Worm (Caenorhabditis elegans) whole organism, L2 larva: ENCODE measurements around the gene T27A10.6.

ENCODE experiments used
- C34F6.9 ChIP-seq: fragments of 150-350 bp; optimal IDR thresholded peaks from 2 replicates; lab custom pipeline; 2014; ENCODE audit warnings: missing biosample characterization, missing genetic modification characterization
- F13H6.1 ChIP-seq: sonication (generic microtip); optimal IDR thresholded peaks from 2 replicates; lab custom pipeline; 2016; ENCODE audit warnings: missing genetic modification characterization, missing compliant biosample characterization
- ZK546.5 ChIP-seq: sonication (generic microtip); optimal IDR thresholded peaks from 2 replicates; lab custom pipeline; 2017; ENCODE audit warnings: missing biosample characterization, missing genetic modification characterization
- aly-2 ChIP-seq: fragments of 150-350 bp; optimal IDR thresholded peaks from 2 replicates; lab custom pipeline; 2014; ENCODE audit warnings: missing biosample characterization, missing genetic modification characterization
- ama-1 ChIP-seq: fragments of 150-350 bp; optimal IDR thresholded peaks from 2 replicates; lab custom pipeline; 2018; ENCODE audit warnings: inconsistent platforms
- blmp-1 ChIP-seq: sonication (generic microtip); optimal IDR thresholded peaks from 2 replicates; lab custom pipeline; 2017; ENCODE audit warnings: missing genetic modification characterization, mild to moderate bottlenecking, missing compliant biosample characterization, antibody characterized with exemption, moderate library complexity; ENCODE audit not compliant: insufficient read depth
- ceh-16 ChIP-seq: fragments of 150-350 bp; optimal IDR thresholded peaks from 2 replicates; lab custom pipeline; 2014; ENCODE audit warnings: missing biosample characterization, missing genetic modification characterization
- crh-2 ChIP-seq: sonication (generic microtip); optimal IDR thresholded peaks from 2 replicates; lab custom pipeline; 2017; ENCODE audit warnings: missing biosample characterization, missing genetic modification characterization
- egl-27 ChIP-seq: sonication (generic microtip); optimal IDR thresholded peaks from 3 replicates; lab custom pipeline; 2017; ENCODE audit warnings: missing biosample characterization, missing genetic modification reagents, missing genetic modification characterization
- elt-1 ChIP-seq: fragments of 150-350 bp; optimal IDR thresholded peaks from 2 replicates; lab custom pipeline; 2014; ENCODE audit warnings: missing biosample characterization, missing genetic modification characterization
- fos-1 ChIP-seq: fragments of 150-350 bp; optimal IDR thresholded peaks from 2 replicates; lab custom pipeline; 2014; ENCODE audit warnings: missing biosample characterization, missing genetic modification characterization
- lin-11 ChIP-seq: fragments of 150-350 bp; sonication (generic microtip); optimal IDR thresholded peaks from 2 replicates; lab custom pipeline; 2014; ENCODE audit warnings: missing biosample characterization, missing genetic modification characterization, inconsistent platforms, mixed read lengths
- lsy-2 ChIP-seq, 2 experiments: fragments of 150-350 bp in 1 of 2; sonication (generic microtip) in 1 of 2; optimal IDR thresholded peaks; 2 replicates each; lab custom pipeline; 2014 to 2017; ENCODE audit warnings: missing biosample characterization in 2 of 2, missing genetic modification characterization in 2 of 2
- mdl-1 ChIP-seq, 2 experiments: fragments of 150-350 bp in 1 of 2; sonication (generic microtip) in 1 of 2; optimal IDR thresholded peaks; 2 replicates each; lab custom pipeline; 2017; ENCODE audit warnings: missing biosample characterization in 2 of 2, missing genetic modification characterization in 2 of 2
- nhr-10 ChIP-seq: sonication (generic microtip); optimal IDR thresholded peaks from 2 replicates; lab custom pipeline; 2017; ENCODE audit warnings: missing biosample characterization, missing genetic modification characterization
- nhr-12 ChIP-seq: fragments of 150-350 bp; optimal IDR thresholded peaks from 2 replicates; lab custom pipeline; 2014; ENCODE audit warnings: missing biosample characterization, missing genetic modification characterization
- nhr-129 ChIP-seq: fragments of 150-350 bp; optimal IDR thresholded peaks from 2 replicates; lab custom pipeline; 2014; ENCODE audit warnings: missing biosample characterization, missing genetic modification characterization
- nhr-21 ChIP-seq: fragments of 150-350 bp; optimal IDR thresholded peaks from 2 replicates; lab custom pipeline; 2014; ENCODE audit warnings: missing biosample characterization, missing genetic modification characterization
- nhr-25 ChIP-seq: fragments of 150-350 bp; sonication (generic microtip); optimal IDR thresholded peaks from 3 replicates; lab custom pipeline; 2014; ENCODE audit warnings: missing biosample characterization, missing genetic modification characterization
- nhr-6 ChIP-seq: fragments of 150-350 bp; optimal IDR thresholded peaks from 2 replicates; lab custom pipeline; 2014; ENCODE audit warnings: missing biosample characterization, missing genetic modification characterization
- sem-4 ChIP-seq: fragments of 150-350 bp; optimal IDR thresholded peaks from 2 replicates; lab custom pipeline; 2014; ENCODE audit warnings: missing biosample characterization, missing genetic modification reagents, missing genetic modification characterization
- sma-3 ChIP-seq: sonication (generic microtip); optimal IDR thresholded peaks from 2 replicates; lab custom pipeline; 2016; ENCODE audit warnings: missing genetic modification reagents, missing genetic modification characterization, missing compliant biosample characterization
- sma-9 ChIP-seq, 2 experiments: fragments of 150-350 bp in 1 of 2; sonication (generic microtip) in 1 of 2; optimal IDR thresholded peaks; 2 replicates each; lab custom pipeline; 2014 to 2016; ENCODE audit warnings: missing genetic modification characterization in 2 of 2, mild to moderate bottlenecking in 1 of 2, missing biosample characterization in 1 of 2, missing compliant biosample characterization in 1 of 2, missing genetic modification reagents in 1 of 2, moderate library complexity in 1 of 2
- snpc-4 ChIP-seq: fragments of 150-350 bp; optimal IDR thresholded peaks from 2 replicates; lab custom pipeline; 2014; ENCODE audit warnings: missing biosample characterization, missing genetic modification characterization
- unc-55 ChIP-seq: fragments of 150-350 bp; sonication (generic microtip); optimal IDR thresholded peaks from 3 replicates; lab custom pipeline; 2014; ENCODE audit warnings: missing biosample characterization, missing genetic modification reagents, missing genetic modification characterization
- ztf-1 ChIP-seq: fragments of 200-800 bp; sonication (Bioruptor generic); conservative IDR thresholded peaks from 2 replicates; pipeline ENCODE4 v1.3.6; 2022; ENCODE audit warnings: missing genetic modification characterization, missing compliant biosample characterization
- ztf-11 ChIP-seq: sonication (generic microtip); optimal IDR thresholded peaks from 2 replicates; lab custom pipeline; 2017; ENCODE audit warnings: missing biosample characterization, missing genetic modification characterization

T27A10.6 gene

DNA sequence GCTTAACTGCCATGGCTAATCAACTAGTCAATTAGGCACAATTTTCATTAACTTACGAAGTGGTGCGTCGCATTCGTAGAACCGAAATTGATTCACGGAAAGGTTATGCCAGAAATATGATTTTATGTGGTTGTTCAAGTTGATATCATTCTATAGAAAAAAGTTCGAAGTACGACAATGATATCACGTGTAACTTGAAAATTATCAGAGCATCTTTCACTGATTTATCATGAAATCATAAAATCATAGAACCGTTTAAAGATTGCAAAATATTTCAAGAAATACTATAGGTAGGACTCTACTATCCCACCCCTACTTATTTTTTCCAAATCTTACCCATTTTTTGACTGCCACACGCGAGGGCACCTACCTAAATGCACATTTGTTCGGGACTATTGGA lies 43.2 kb downstream of the T27A10.6 start:
- TF ChIP-seq fos-1 (peak; percentile 39), F13H6.1 (tag; lab: Kevin White, UChicago) (no peak), aly-2 (no peak)

DNA sequence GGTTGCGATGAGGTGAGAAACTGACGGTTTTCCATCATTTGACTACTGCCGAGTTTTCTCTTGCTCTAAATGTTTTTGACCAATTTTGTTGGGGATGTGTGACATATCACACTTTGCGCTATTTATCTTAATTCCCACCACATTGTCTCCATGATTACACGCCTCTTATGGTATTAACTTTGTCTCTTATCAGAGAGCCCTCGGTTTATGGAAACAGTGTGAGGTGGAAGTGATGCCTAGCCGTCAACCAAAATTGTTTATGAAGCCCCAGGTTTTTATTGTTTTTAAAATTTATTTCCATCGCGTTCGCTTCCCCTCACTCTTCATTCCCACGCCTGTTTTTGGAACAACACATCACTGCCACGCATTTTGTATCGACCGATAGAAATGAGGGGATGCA lies 45.0 kb downstream of the T27A10.6 start:
- TF ChIP-seq sma-9 (GFP tag; optimal IDR thresholded peaks at IDR 0.05; lab: Kevin White, UChicago) (peak; percentile 22), sma-9 (tag; optimal IDR thresholded peaks at IDR 0.05; lab: Kevin White, UChicago) (no peak), fos-1 (peak; percentile 17), nhr-10 (tag; lab: Kevin White, UChicago) (no peak)

DNA sequence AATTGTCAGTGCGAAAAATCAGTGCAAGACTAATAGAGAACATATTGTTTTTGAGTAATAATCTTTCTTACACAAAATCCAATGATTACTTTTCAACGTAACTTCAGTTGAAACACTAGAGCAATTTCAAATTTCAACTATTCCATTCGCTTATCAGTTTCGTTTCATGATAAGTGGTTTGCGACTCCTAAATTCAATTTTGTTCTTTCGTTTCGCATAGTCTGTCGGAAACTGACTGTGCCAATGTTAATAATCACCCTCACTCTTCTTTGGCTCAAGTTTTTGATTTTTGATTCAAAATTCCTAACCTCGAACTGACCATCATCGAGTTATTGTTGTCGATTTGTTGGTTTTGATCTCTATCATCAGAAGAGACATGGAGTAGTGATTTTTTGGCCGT lies 47.4 kb downstream of the T27A10.6 start:
- TF ChIP-seq fos-1 (peak; percentile 71), nhr-25 (no peak)

DNA sequence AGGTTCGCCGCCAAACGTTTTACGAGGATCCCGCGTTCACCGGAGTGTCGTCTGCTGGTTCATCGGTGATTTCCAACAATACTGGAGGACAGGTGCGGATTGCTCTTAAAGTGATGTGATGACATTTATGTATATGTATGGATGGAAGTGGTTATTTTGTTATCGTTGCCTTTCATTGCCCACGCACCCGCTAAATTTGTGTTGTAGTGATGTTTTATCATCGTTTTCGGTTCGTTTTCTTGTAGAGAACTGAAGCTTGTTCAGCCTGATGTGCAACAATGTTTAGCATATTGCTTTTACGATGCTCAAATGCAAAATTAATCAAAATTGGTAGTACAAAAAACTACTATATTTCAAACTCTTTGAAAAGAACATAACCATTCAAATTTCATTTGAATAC lies 48.3 kb downstream of the T27A10.6 start:
- TF ChIP-seq nhr-21 (tag; lab: Kevin White, UChicago) = no peak
- peak; percentile 39 for TF ChIP-seq fos-1
- TF ChIP-seq ZK546.5 (tag; lab: Kevin White, UChicago) = no peak
- TF ChIP-seq unc-55 (GFP tag; lab: Kevin White, UChicago) = no peak
- no peak for TF ChIP-seq egl-27
- TF ChIP-seq nhr-25 = no peak
- TF ChIP-seq, all 48 proteins: peak for 1

DNA sequence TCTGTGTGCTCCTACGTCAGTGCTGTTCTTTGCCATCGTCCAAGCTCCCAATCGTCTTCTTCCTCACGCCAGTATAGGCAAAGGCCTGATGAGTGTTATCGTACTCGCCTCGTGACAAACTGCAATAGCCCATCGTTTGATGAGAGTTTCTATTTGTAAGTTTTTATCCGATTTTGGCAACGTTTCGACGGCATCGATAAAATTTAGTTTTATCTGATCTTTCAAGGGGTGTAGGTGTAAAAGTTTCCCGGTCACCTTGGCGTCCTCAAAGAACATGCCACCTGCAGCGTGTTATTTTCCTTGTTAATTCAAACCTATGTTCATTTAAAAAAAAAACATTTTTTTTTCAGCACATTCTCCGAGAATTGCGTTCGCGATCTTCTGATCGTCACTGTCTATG lies 49.1 kb downstream of the T27A10.6 start:
- TF ChIP-seq F13H6.1 (tag; lab: Kevin White, UChicago) (no peak), lin-11 (tag; lab: Kevin White, UChicago) (no peak), nhr-6 (tag; lab: Kevin White, UChicago) (no peak), mdl-1 (tag; optimal IDR thresholded peaks at IDR 0.05; lab: Kevin White, UChicago) (no peak), ztf-1 (GFP tag; lab: Robert Waterston, UW) (no peak), ceh-16 (tag; lab: Kevin White, UChicago) (peak; percentile 8)

DNA sequence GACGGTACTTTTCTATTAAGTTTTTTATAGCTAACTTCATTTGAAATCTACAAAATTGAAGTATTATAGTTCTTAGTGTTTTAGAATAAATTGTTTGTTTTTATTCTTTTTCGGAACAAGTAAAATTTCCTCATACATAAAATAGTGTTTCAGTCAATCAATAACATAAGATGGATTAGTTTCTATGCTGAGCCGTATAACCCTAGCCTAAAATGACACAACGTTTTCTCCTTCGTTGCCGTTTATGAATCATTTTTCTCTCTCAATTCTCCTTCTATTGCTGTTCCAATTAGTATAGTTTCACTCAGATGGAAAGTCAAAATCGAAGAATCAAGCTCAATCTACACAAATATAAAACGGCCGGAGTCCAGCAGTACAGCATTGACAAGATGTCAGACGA lies 53.9 kb downstream of the T27A10.6 start, which contains the start of gene rgs-7:
Gene rgs-7, plus strand, starts transcription at position 301 of the 400 bp plus-strand sequence.
- no peak for TF ChIP-seq egl-27
- TF ChIP-seq nhr-12 (tag; lab: Kevin White, UChicago) = no peak
- no peak for TF ChIP-seq ztf-11 (tag; lab: Kevin White, UChicago)
- TF ChIP-seq snpc-4 (tag; lab: Kevin White, UChicago) = no peak

DNA sequence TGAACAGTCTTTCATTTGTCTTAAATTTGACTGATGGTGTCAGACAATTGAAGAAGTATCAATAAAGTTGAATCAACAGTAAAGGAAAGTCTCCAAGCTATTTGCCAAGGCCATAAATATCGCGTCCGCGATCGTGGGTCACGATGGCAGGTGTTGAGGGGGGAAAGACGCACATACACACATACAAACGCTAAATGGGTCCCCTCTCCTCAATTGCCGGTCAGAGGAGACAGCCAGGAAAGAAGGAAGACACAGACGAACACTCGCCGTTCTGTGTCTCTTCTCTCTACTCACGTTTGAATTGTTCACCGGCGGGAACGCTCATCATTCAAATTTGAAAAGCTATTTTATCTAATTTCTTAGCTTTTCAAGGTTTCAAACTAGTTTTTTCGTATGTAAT lies 55.3 kb downstream of the T27A10.6 start:
- TF ChIP-seq mdl-1 (tag; optimal IDR thresholded peaks at IDR 0.05; lab: Kevin White, UChicago) (no peak), C34F6.9 (peak; percentile 60), F13H6.1 (tag; lab: Kevin White, UChicago) (peak; percentile 63), ama-1 (peak; percentile 77), lin-11 (tag; lab: Kevin White, UChicago) (peak; percentile 21), lsy-2 (tag; optimal IDR thresholded peaks at IDR 0.05; lab: Kevin White, UChicago) (peak in 1 of 2 experiments; percentile 47), sma-3 (GFP tag; lab: Kevin White, UChicago) (peak; percentile 10), nhr-25 (peak; percentile 32), unc-55 (GFP tag; lab: Kevin White, UChicago) (peak; percentile 54), elt-1 (tag; lab: Kevin White, UChicago) (no peak), egl-27 (no peak), blmp-1 (peak; percentile 21), snpc-4 (tag; lab: Kevin White, UChicago) (no peak), crh-2 (no peak), nhr-129 (tag; lab: Kevin White, UChicago) (peak; percentile 67), sem-4 (tag; lab: Kevin White, UChicago) (peak; percentile 44), sma-9 (GFP tag; optimal IDR thresholded peaks at IDR 0.05; lab: Kevin White, UChicago) (peak; percentile 11), sma-9 (tag; optimal IDR thresholded peaks at IDR 0.05; lab: Kevin White, UChicago) (no peak)
